Worm (Caenorhabditis elegans): ENCODE data around the gene scpl-4.

DNA sequence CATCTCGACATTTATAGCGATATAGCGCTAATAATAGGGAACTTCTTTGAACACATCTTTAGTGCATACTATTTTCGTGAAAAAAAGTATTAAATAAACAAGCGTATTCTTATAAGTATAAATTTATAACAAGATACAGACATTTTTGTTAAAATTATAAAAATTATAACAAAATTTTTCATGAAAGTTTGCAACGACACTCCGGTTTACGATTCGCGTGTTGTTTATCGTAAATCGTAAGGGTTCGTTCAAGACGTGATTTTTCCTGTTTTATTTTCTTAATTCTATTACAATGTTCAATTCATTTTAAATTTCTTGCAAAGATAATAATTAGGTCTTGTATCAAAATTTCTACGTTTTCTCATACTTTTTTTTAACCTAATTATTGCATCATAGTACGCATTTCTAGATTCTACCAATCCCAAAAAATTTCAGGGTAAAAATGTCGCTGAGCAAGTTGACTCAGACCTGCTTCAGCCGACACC lies at the start of gene scpl-4:
- TF ChIP-seq K09A11.1 (tag; optimal IDR thresholded peaks at IDR 0.05; ENCODE audit: insufficient read depth) (no peak), pqm-1 (tag; optimal IDR thresholded peaks at IDR 0.05) (no peak), npax-4 (tag; optimal IDR thresholded peaks at IDR 0.05) (no peak), eyg-1 (tag; optimal IDR thresholded peaks at IDR 0.05) (no peak), ceh-45 (GFP tag; IDR thresholded peaks at IDR 0.05) (no peak), ama-1 (optimal IDR thresholded peaks at IDR 0.05) (no peak), unc-42 (tag; optimal IDR thresholded peaks at IDR 0.05) (no peak), K02D7.2 (tag; optimal IDR thresholded peaks at IDR 0.05) (no peak), elt-2 (tag; optimal IDR thresholded peaks at IDR 0.05) (no peak), odd-2 (tag; optimal IDR thresholded peaks at IDR 0.05) (no peak), tbx-7 (tag; optimal IDR thresholded peaks at IDR 0.05) (no peak), fkh-10 (GFP tag; optimal IDR thresholded peaks at IDR 0.05) (no peak), mec-3 (tag; optimal IDR thresholded peaks at IDR 0.05; ENCODE audit: borderline replicate concordance) (no peak)

Measured in whole organism, late embryonic.